Worm (Caenorhabditis elegans) whole organism, L4 larva: ENCODE results near the gene ZK856.16.

ENCODE experiments used
- D1046.2 ChIP-seq: fragments of 200-800 bp; sonication (Bioruptor generic); IDR thresholded peaks from 2 replicates; pipeline ENCODE4 v1.3.6; 2022; ENCODE audit warnings: missing genetic modification characterization, missing compliant biosample characterization
- F37D6.2 ChIP-seq: sonication (generic microtip); optimal IDR thresholded peaks from 2 replicates; lab custom pipeline; 2016; ENCODE audit warnings: mild to moderate bottlenecking, missing genetic modification characterization, missing compliant biosample characterization
- F44E2.7 ChIP-seq: fragments of 200-800 bp; sonication (Bioruptor generic); IDR thresholded peaks from 2 replicates; pipeline ENCODE4 v2.1.2; 2022; ENCODE audit warnings: missing genetic modification characterization, missing compliant biosample characterization
- F49E8.2 ChIP-seq: sonication (generic microtip); optimal IDR thresholded peaks from 2 replicates; lab custom pipeline; 2016; ENCODE audit warnings: missing compliant biosample characterization, mild to moderate bottlenecking, missing genetic modification characterization, borderline replicate concordance
- R02D3.7 ChIP-seq: fragments of 150-350 bp; sonication (generic microtip); optimal IDR thresholded peaks from 3 replicates; lab custom pipeline; 2014; ENCODE audit warnings: missing biosample characterization, missing genetic modification characterization
- ZK546.5 ChIP-seq, 2 experiments: sonication (generic microtip); optimal IDR thresholded peaks; 2 replicates each; lab custom pipeline; 2017; ENCODE audit warnings: missing biosample characterization in 2 of 2, missing genetic modification characterization in 2 of 2
- ceh-20 ChIP-seq: fragments of 200-800 bp; sonication (Bioruptor generic); IDR thresholded peaks from 2 replicates; pipeline ENCODE4 v1.3.6; 2022; ENCODE audit warnings: missing genetic modification reagents, missing genetic modification characterization, missing compliant biosample characterization
- ceh-28 ChIP-seq: fragments of 150-350 bp; optimal IDR thresholded peaks from 2 replicates; lab custom pipeline; 2014; ENCODE audit warnings: missing biosample characterization, missing genetic modification reagents, missing genetic modification characterization
- ceh-62 ChIP-seq: sonication (generic microtip); optimal IDR thresholded peaks from 2 replicates; lab custom pipeline; 2017; ENCODE audit warnings: missing biosample characterization, missing genetic modification characterization
- ceh-82 ChIP-seq: sonication (generic microtip); optimal IDR thresholded peaks from 2 replicates; lab custom pipeline; 2017; ENCODE audit warnings: missing biosample characterization, missing genetic modification characterization
- ces-1 ChIP-seq: fragments of 150-350 bp; sonication (generic microtip); optimal IDR thresholded peaks from 4 replicates; lab custom pipeline; 2014; ENCODE audit warnings: missing biosample characterization, missing genetic modification reagents, missing genetic modification characterization
- ctbp-1 ChIP-seq: fragments of 200-800 bp; sonication (Bioruptor generic); IDR thresholded peaks from 2 replicates; pipeline ENCODE4 v1.3.6; 2022; ENCODE audit warnings: missing genetic modification reagents, missing genetic modification characterization, missing compliant biosample characterization
- daf-19 ChIP-seq: fragments of 200-800 bp; sonication (Bioruptor generic); conservative IDR thresholded peaks from 2 replicates; pipeline ENCODE4 v1.3.6; 2022; ENCODE audit warnings: missing genetic modification characterization, missing compliant biosample characterization
- dmd-6 ChIP-seq: fragments of 200-800 bp; sonication (Bioruptor generic); IDR thresholded peaks from 2 replicates; pipeline ENCODE4 v1.3.6; 2022; ENCODE audit warnings: missing genetic modification reagents, missing genetic modification characterization, missing compliant biosample characterization
- dmd-9 ChIP-seq: fragments of 200-800 bp; sonication (Bioruptor generic); IDR thresholded peaks from 2 replicates; pipeline ENCODE4 v1.3.6; 2022; ENCODE audit warnings: missing genetic modification reagents, missing genetic modification characterization, missing compliant biosample characterization
- duxl-1 ChIP-seq: sonication (generic microtip); optimal IDR thresholded peaks from 2 replicates; lab custom pipeline; 2016; ENCODE audit warnings: mild to moderate bottlenecking, missing genetic modification characterization, moderate library complexity, missing compliant biosample characterization; ENCODE audit not compliant: poor library complexity
- dve-1 ChIP-seq: sonication (generic microtip); optimal IDR thresholded peaks from 2 replicates; lab custom pipeline; 2017; ENCODE audit warnings: antibody characterized with exemption, mild to moderate bottlenecking, missing genetic modification characterization, missing compliant biosample characterization; ENCODE audit not compliant: insufficient read depth
- egl-27 ChIP-seq: sonication (generic microtip); optimal IDR thresholded peaks from 3 replicates; lab custom pipeline; 2017; ENCODE audit warnings: missing biosample characterization, missing genetic modification reagents, missing genetic modification characterization
- egl-43 ChIP-seq: fragments of 200-800 bp; sonication (Bioruptor generic); IDR thresholded peaks from 2 replicates; pipeline ENCODE4 v1.3.6; 2022; ENCODE audit warnings: missing genetic modification reagents, missing genetic modification characterization, missing compliant biosample characterization
- fos-1 ChIP-seq: fragments of 150-350 bp; optimal IDR thresholded peaks from 2 replicates; lab custom pipeline; 2014; ENCODE audit warnings: missing biosample characterization, missing genetic modification characterization
- hif-1 ChIP-seq, 2 experiments: sonication (generic microtip); optimal IDR thresholded peaks; 2 replicates each; lab custom pipeline; 2016 to 2017; ENCODE audit warnings: missing compliant biosample characterization in 2 of 2, missing genetic modification characterization in 2 of 2, missing genetic modification reagents in 2 of 2, missing genotype in 2 of 2, mild to moderate bottlenecking in 1 of 2
- hlh-11 ChIP-seq: fragments of 200-800 bp; sonication (Bioruptor generic); optimal IDR thresholded peaks from 2 replicates; lab custom pipeline; 2018; ENCODE audit warnings: mild to moderate bottlenecking, missing genetic modification characterization, missing compliant biosample characterization
- jun-1 ChIP-seq: fragments of 150-350 bp; optimal IDR thresholded peaks from 2 replicates; lab custom pipeline; 2014; ENCODE audit warnings: missing biosample characterization, missing genetic modification reagents, missing genetic modification characterization
- lim-7 ChIP-seq: fragments of 200-800 bp; sonication (Bioruptor generic); IDR thresholded peaks from 2 replicates; pipeline ENCODE4 v1.3.6; 2022; ENCODE audit warnings: missing genetic modification characterization, missing compliant biosample characterization
- lin-1 ChIP-seq: fragments of 200-800 bp; sonication (Bioruptor generic); IDR thresholded peaks from 2 replicates; pipeline ENCODE4 v1.3.6; 2022; ENCODE audit warnings: missing genetic modification reagents, missing genetic modification characterization, missing compliant biosample characterization
- lin-15B ChIP-seq: fragments of 150-350 bp; sonication (generic microtip); optimal IDR thresholded peaks from 3 replicates; lab custom pipeline; 2014; ENCODE audit warnings: missing biosample characterization, missing genetic modification characterization
- lin-29 ChIP-seq: fragments of 200-800 bp; sonication (Bioruptor generic); IDR thresholded peaks from 2 replicates; pipeline ENCODE4 v1.3.6; 2022; ENCODE audit warnings: missing genetic modification reagents, missing genetic modification characterization, missing compliant biosample characterization
- madf-5 ChIP-seq, 2 experiments: fragments of 200-800 bp; sonication (Bioruptor generic); IDR thresholded peaks; 2 replicates each; pipeline ENCODE4 v1.3.6; 2022; ENCODE audit warnings: missing compliant biosample characterization in 2 of 2, missing genetic modification characterization in 2 of 2
- mdt-29 ChIP-seq: fragments of 200-800 bp; sonication (Bioruptor generic); IDR thresholded peaks from 2 replicates; pipeline ENCODE4 v1.3.6; 2022; ENCODE audit warnings: missing genetic modification reagents, missing genetic modification characterization, missing compliant biosample characterization
- mxl-2 ChIP-seq: fragments of 200-800 bp; sonication (Bioruptor generic); conservative IDR thresholded peaks from 2 replicates; pipeline ENCODE4 v1.3.6; 2022; ENCODE audit warnings: missing genetic modification reagents, missing genetic modification characterization, missing compliant biosample characterization
- mxl-3 ChIP-seq: fragments of 200-800 bp; sonication (Bioruptor generic); optimal IDR thresholded peaks from 2 replicates; lab custom pipeline; 2018; ENCODE audit warnings: mild to moderate bottlenecking, missing genetic modification characterization, missing compliant biosample characterization
- nhr-10 ChIP-seq: fragments of 150-350 bp; optimal IDR thresholded peaks from 2 replicates; lab custom pipeline; 2014; ENCODE audit warnings: missing biosample characterization, missing genetic modification characterization
- nhr-11 ChIP-seq: fragments of 150-350 bp; optimal IDR thresholded peaks from 2 replicates; lab custom pipeline; 2014; ENCODE audit warnings: missing biosample characterization, missing genetic modification characterization
- nhr-28 ChIP-seq: fragments of 150-350 bp; optimal IDR thresholded peaks from 2 replicates; lab custom pipeline; 2014; ENCODE audit warnings: missing biosample characterization, missing genetic modification characterization
- nhr-41 ChIP-seq: fragments of 200-800 bp; sonication (Bioruptor generic); IDR thresholded peaks from 2 replicates; pipeline ENCODE4 v1.3.6; 2022; ENCODE audit warnings: missing genetic modification reagents, missing genetic modification characterization, missing compliant biosample characterization
- nhr-42 ChIP-seq: fragments of 200-800 bp; sonication (Bioruptor generic); IDR thresholded peaks from 2 replicates; pipeline ENCODE4 v1.3.6; 2022; ENCODE audit warnings: missing genetic modification characterization, missing compliant biosample characterization
- nhr-6 ChIP-seq: fragments of 150-350 bp; optimal IDR thresholded peaks from 2 replicates; lab custom pipeline; 2014; ENCODE audit warnings: missing biosample characterization, missing genetic modification characterization
- nhr-76 ChIP-seq: fragments of 150-350 bp; optimal IDR thresholded peaks from 2 replicates; lab custom pipeline; 2014; ENCODE audit warnings: missing biosample characterization, missing genetic modification characterization
- nhr-77 ChIP-seq: fragments of 150-350 bp; optimal IDR thresholded peaks from 2 replicates; lab custom pipeline; 2014; ENCODE audit warnings: missing biosample characterization, missing genetic modification characterization
- pha-4 ChIP-seq, 2 experiments: fragments of 150-350 bp in 1 of 2; fragments of 200-800 bp in 1 of 2; sonication (Bioruptor generic) in 1 of 2; IDR thresholded peaks in 1 of 2; optimal IDR thresholded peaks in 1 of 2; 2 replicates each; pipeline versions ENCODE4 v1.3.6 to Lab custom; 2014 to 2022; ENCODE audit warnings: missing genetic modification characterization in 2 of 2, missing genetic modification reagents in 2 of 2, missing biosample characterization in 1 of 2, missing compliant biosample characterization in 1 of 2
- pqm-1 ChIP-seq: sonication (generic microtip); optimal IDR thresholded peaks from 2 replicates; lab custom pipeline; 2017; ENCODE audit warnings: missing biosample characterization, missing genetic modification characterization
- set-16 ChIP-seq: fragments of 200-800 bp; sonication (Bioruptor generic); IDR thresholded peaks from 2 replicates; pipeline ENCODE4 v1.3.6; 2022; ENCODE audit warnings: missing genetic modification reagents, missing genetic modification characterization, missing compliant biosample characterization
- spr-1 ChIP-seq: sonication (generic microtip); optimal IDR thresholded peaks from 2 replicates; lab custom pipeline; 2016; ENCODE audit warnings: mild to moderate bottlenecking, missing genetic modification characterization, missing compliant biosample characterization
- tag-97 ChIP-seq: fragments of 200-800 bp; sonication (Bioruptor generic); IDR thresholded peaks from 2 replicates; pipeline ENCODE4 v1.3.6; 2022; ENCODE audit warnings: missing genetic modification characterization, missing compliant biosample characterization
- tra-1 ChIP-seq: fragments of 200-800 bp; sonication (Bioruptor generic); IDR thresholded peaks from 2 replicates; pipeline ENCODE4 v1.3.6; 2022; ENCODE audit warnings: missing genetic modification reagents, missing genetic modification characterization, missing compliant biosample characterization
- unc-39 ChIP-seq: sonication (generic microtip); optimal IDR thresholded peaks from 2 replicates; lab custom pipeline; 2017; ENCODE audit warnings: missing biosample characterization, missing genetic modification characterization
- unc-62 ChIP-seq, 3 experiments: fragments of 150-350 bp in 1 of 3; sonication (generic microtip); optimal IDR thresholded peaks in 2 of 3; peaks in 1 of 3; 1 replicate in 1 of 3; 2 replicates in 2 of 3; lab custom pipeline; 2014 to 2017; ENCODE audit warnings: missing biosample characterization in 3 of 3, missing genetic modification characterization in 3 of 3, missing genetic modification reagents in 3 of 3, missing genotype in 1 of 3
- zag-1 ChIP-seq: fragments of 150-350 bp; optimal IDR thresholded peaks from 2 replicates; lab custom pipeline; 2014; ENCODE audit warnings: missing biosample characterization, missing genetic modification characterization
- zfp-2 ChIP-seq: sonication (generic microtip); optimal IDR thresholded peaks from 2 replicates; lab custom pipeline; 2016; ENCODE audit warnings: mild to moderate bottlenecking, missing genetic modification characterization, missing compliant biosample characterization
- zip-11 ChIP-seq: fragments of 200-800 bp; sonication (Bioruptor generic); IDR thresholded peaks from 2 replicates; pipeline ENCODE4 v1.3.6; 2022; ENCODE audit warnings: missing genetic modification characterization, missing compliant biosample characterization
- ztf-11 ChIP-seq: fragments of 150-350 bp; optimal IDR thresholded peaks from 2 replicates; lab custom pipeline; 2014; ENCODE audit warnings: missing biosample characterization, missing genetic modification characterization

The ZK856.16 gene

DNA sequence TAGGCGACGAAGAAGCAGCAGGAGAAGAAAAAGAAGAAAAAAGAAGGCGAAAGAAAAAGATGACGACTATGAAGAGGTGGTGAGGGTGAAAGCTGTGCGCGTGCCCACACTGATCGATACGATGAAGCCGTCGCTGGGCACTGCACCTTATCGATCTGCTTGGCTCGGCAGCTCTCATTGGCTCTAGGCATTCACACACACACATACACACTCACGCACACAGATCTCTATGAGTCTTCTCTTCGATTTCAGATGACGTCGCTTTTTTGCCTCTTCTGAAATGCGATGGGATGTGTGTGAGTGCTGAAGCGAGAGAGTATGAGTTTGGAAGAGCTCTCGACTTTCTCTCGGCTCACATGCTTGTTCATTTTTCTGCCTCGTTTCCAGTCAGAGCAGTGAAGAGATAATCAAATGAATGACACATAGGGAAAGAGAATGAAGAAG, 30.7 kb downstream of the ZK856.16 start (continued):
- TF ChIP-seq dve-1 (tag; lab: Kevin White, UChicago): no peak
- TF ChIP-seq lin-15B (tag; lab: Kevin White, UChicago): no peak
- TF ChIP-seq ceh-28 (tag; lab: Kevin White, UChicago): peak; percentile 78
- no peak for TF ChIP-seq mxl-2 (GFP tag; lab: Robert Waterston, UW)
- peak; percentile 77 for TF ChIP-seq ces-1 (GFP tag; lab: Kevin White, UChicago)
- TF ChIP-seq spr-1: no peak
- TF ChIP-seq pha-4 (GFP tag; IDR thresholded peaks at IDR 0.05; lab: Robert Waterston, UW): no peak
- no peak for TF ChIP-seq pha-4 (tag; optimal IDR thresholded peaks at IDR 0.05; lab: Kevin White, UChicago)
- peak; percentile 56 for TF ChIP-seq hlh-11 (tag; lab: Kevin White, UChicago)
- TF ChIP-seq nhr-77: no peak
- TF ChIP-seq pqm-1 (tag; lab: Kevin White, UChicago): no peak
- no peak for TF ChIP-seq lin-29 (GFP tag; lab: Robert Waterston, UW)
- peak; percentile 36; the same call in 1 of the 2 replicates for TF ChIP-seq tra-1
- peak; percentile 47 for TF ChIP-seq dmd-6 (GFP tag; lab: Robert Waterston, UW)
- TF ChIP-seq nhr-76 (tag; lab: Kevin White, UChicago): no peak
- TF ChIP-seq jun-1 (tag; lab: Kevin White, UChicago): no peak
- no peak for TF ChIP-seq nhr-28 (tag; lab: Kevin White, UChicago)
- TF ChIP-seq ceh-20: peak; percentile 58; the same call in 1 of the 2 replicates
- TF ChIP-seq mxl-3 (GFP tag; lab: Kevin White, UChicago): peak; percentile 28
- TF ChIP-seq set-16: peak; percentile 81
- no peak for TF ChIP-seq ztf-11
- TF ChIP-seq mdt-29 (GFP tag; lab: Robert Waterston, UW): 0 out of 2 replicates have a peak, but pooled peaks have one; percentile 25
- TF ChIP-seq lim-7 (GFP tag; lab: Robert Waterston, UW): no peak
- peak in 1 of 2 experiments; percentile 66 for TF ChIP-seq hif-1 (tag; optimal IDR thresholded peaks at IDR 0.05; lab: Kevin White, UChicago)
- TF ChIP-seq ceh-62 (tag; lab: Kevin White, UChicago): no peak
- TF ChIP-seq F49E8.2 (tag; lab: Kevin White, UChicago): no peak
- no peak for TF ChIP-seq daf-19 (GFP tag; lab: Robert Waterston, UW)
- peak; percentile 20 for TF ChIP-seq zag-1 (tag; lab: Kevin White, UChicago)
- no peak for TF ChIP-seq duxl-1
- TF ChIP-seq zip-11 (GFP tag; lab: Robert Waterston, UW): no peak
- no peak for TF ChIP-seq F44E2.7 (GFP tag; lab: Robert Waterston, UW)
- no peak for TF ChIP-seq ZK546.5 (tag; optimal IDR thresholded peaks at IDR 0.05; lab: Kevin White, UChicago)
- TF ChIP-seq nhr-10 (tag; lab: Kevin White, UChicago): no peak
- no peak for TF ChIP-seq D1046.2 (GFP tag; lab: Robert Waterston, UW)
- no peak for TF ChIP-seq fos-1 (tag; lab: Kevin White, UChicago)
- TF ChIP-seq dmd-9 (GFP tag; lab: Robert Waterston, UW): no peak
- TF ChIP-seq F37D6.2 (tag; lab: Kevin White, UChicago): peak; percentile 84
- TF ChIP-seq nhr-6 (tag; lab: Kevin White, UChicago): no peak
- TF ChIP-seq unc-62 (GFP tag; optimal IDR thresholded peaks at IDR 0.05 in 1 of 2; lab: Kevin White, UChicago): peak in 1 of 2 experiments; percentile 1
- TF ChIP-seq unc-62 (tag; optimal IDR thresholded peaks at IDR 0.05; lab: Kevin White, UChicago): peak; percentile 33
- TF ChIP-seq tag-97 (GFP tag; lab: Robert Waterston, UW): no peak
- no peak for TF ChIP-seq nhr-41 (GFP tag; lab: Robert Waterston, UW)
- peak; percentile 86 for TF ChIP-seq nhr-11
- no peak for TF ChIP-seq ceh-82 (tag; lab: Kevin White, UChicago)
- no peak for TF ChIP-seq unc-39 (tag; lab: Kevin White, UChicago)
- TF ChIP-seq zfp-2 (tag; lab: Kevin White, UChicago): no peak
- TF ChIP-seq egl-27 (tag; lab: Kevin White, UChicago): no peak
- TF ChIP-seq R02D3.7 (tag; lab: Kevin White, UChicago): no peak
- no peak for TF ChIP-seq lin-1 (GFP tag; lab: Robert Waterston, UW)
- 0 out of 2 replicates have a peak, but pooled peaks have one; percentile 15 for TF ChIP-seq nhr-42 (GFP tag; lab: Robert Waterston, UW)
- TF ChIP-seq madf-5 (GFP tag; IDR thresholded peaks at IDR 0.05; lab: Robert Waterston, UW): no peak
- TF ChIP-seq egl-43 (GFP tag; lab: Robert Waterston, UW): peak; percentile 84
- TF ChIP-seq ctbp-1 (GFP tag; lab: Robert Waterston, UW): peak; percentile 85; the same call in 1 of the 2 replicates
